Fruit fly (Drosophila melanogaster) whole organism, embryonic: ENCODE measurements around the gene CG10477.
A peak's percentile ranks its signal among the peaks of the same experiment; 100 is the strongest.

ENCODE experiments used
- Atf-2 ChIP-seq: fragments of 200-800 bp; sonication (Bioruptor generic); optimal IDR thresholded peaks from 2 replicates; lab custom pipeline; 2016; ENCODE audit warnings: missing biosample characterization, missing genetic modification characterization
- Bteb2 ChIP-seq: fragments of 200-800 bp; sonication (Bioruptor generic); optimal IDR thresholded peaks from 2 replicates; lab custom pipeline; 2016; ENCODE audit warnings: missing biosample characterization, missing genetic modification characterization
- CG10321 ChIP-seq: fragments of 200-800 bp; sonication (Bioruptor generic); IDR thresholded peaks from 2 replicates; pipeline ENCODE4 v1.3.6; 2022; ENCODE audit warnings: missing biosample characterization, missing genetic modification characterization
- CG10462 ChIP-seq: fragments of 200-800 bp; sonication (Bioruptor generic); optimal IDR thresholded peaks from 2 replicates; lab custom pipeline; 2016; ENCODE audit warnings: missing biosample characterization, missing genetic modification characterization
- CG10654 ChIP-seq: fragments of 200-800 bp; sonication (Bioruptor generic); optimal IDR thresholded peaks from 2 replicates; lab custom pipeline; 2016; ENCODE audit warnings: missing biosample characterization, missing genetic modification characterization
- CG11247 ChIP-seq: fragments of 200-800 bp; sonication (Bioruptor generic); IDR thresholded peaks from 2 replicates; pipeline ENCODE4 v1.3.6; 2022; ENCODE audit warnings: missing biosample characterization, missing genetic modification characterization
- CG11398 ChIP-seq: fragments of 200-800 bp; sonication (Bioruptor generic); optimal IDR thresholded peaks from 2 replicates; lab custom pipeline; 2016; ENCODE audit warnings: missing biosample characterization, missing genetic modification characterization
- CG11456 ChIP-seq: fragments of 200-800 bp; sonication (Bioruptor generic); IDR thresholded peaks from 3 replicates; pipeline ENCODE4 v1.3.6; 2022; ENCODE audit warnings: missing biosample characterization, missing genetic modification characterization
- CG11723 ChIP-seq: fragments of 200-800 bp; sonication (Bioruptor generic); optimal IDR thresholded peaks from 2 replicates; lab custom pipeline; 2017; ENCODE audit warnings: missing biosample characterization, mild to moderate bottlenecking, missing genetic modification characterization
- CG12942 ChIP-seq: fragments of 200-800 bp; sonication (Bioruptor generic); optimal IDR thresholded peaks from 3 replicates; lab custom pipeline; 2016; ENCODE audit warnings: missing biosample characterization, missing genetic modification characterization
- CG13894 ChIP-seq: fragments of 200-800 bp; sonication (Bioruptor generic); optimal IDR thresholded peaks from 3 replicates; lab custom pipeline; 2018; ENCODE audit warnings: missing biosample characterization, mild to moderate bottlenecking, missing genetic modification characterization, moderate library complexity
- CG15479 ChIP-seq: fragments of 200-800 bp; sonication (Bioruptor generic); optimal IDR thresholded peaks from 3 replicates; lab custom pipeline; 2019; ENCODE audit warnings: missing biosample characterization, mild to moderate bottlenecking, missing genetic modification characterization, moderate library complexity
- CG16863 ChIP-seq: fragments of 200-800 bp; sonication (Bioruptor generic); optimal IDR thresholded peaks from 3 replicates; lab custom pipeline; 2016; ENCODE audit warnings: missing biosample characterization, missing genetic modification characterization
- CG2129 ChIP-seq: fragments of 200-800 bp; sonication (Bioruptor generic); IDR thresholded peaks from 2 replicates; pipeline ENCODE4 v1.3.6; 2022; ENCODE audit warnings: missing biosample characterization, missing genetic modification characterization; ENCODE audit not compliant: partially characterized antibody
- CG2875 ChIP-seq: fragments of 200-800 bp; sonication (Bioruptor generic); optimal IDR thresholded peaks from 2 replicates; lab custom pipeline; 2017; ENCODE audit warnings: missing biosample characterization, mild to moderate bottlenecking, missing genetic modification characterization, missing genetic modification reagents
- CG31365 ChIP-seq: fragments of 200-800 bp; sonication (Bioruptor generic); optimal IDR thresholded peaks from 2 replicates; lab custom pipeline; 2018; ENCODE audit warnings: missing biosample characterization, mild to moderate bottlenecking, missing genetic modification characterization
- CG32532 ChIP-seq: fragments of 200-800 bp; sonication (Bioruptor generic); IDR thresholded peaks from 2 replicates; pipeline ENCODE4 v1.3.6; 2022; ENCODE audit warnings: missing biosample characterization, missing genetic modification characterization
- CG3407 ChIP-seq: fragments of 200-800 bp; sonication (Bioruptor generic); optimal IDR thresholded peaks from 2 replicates; lab custom pipeline; 2018; ENCODE audit warnings: missing biosample characterization, mild to moderate bottlenecking, missing genetic modification characterization
- CG4820 ChIP-seq: fragments of 200-800 bp; sonication (Bioruptor generic); optimal IDR thresholded peaks from 3 replicates; lab custom pipeline; 2016; ENCODE audit warnings: missing biosample characterization, missing genetic modification characterization
- CG6791 ChIP-seq: fragments of 200-800 bp; sonication (Bioruptor generic); IDR thresholded peaks from 3 replicates; pipeline ENCODE4 v1.3.6; 2022; ENCODE audit warnings: missing biosample characterization, missing genetic modification characterization; ENCODE audit not compliant: partially characterized antibody
- CG7372 ChIP-seq: fragments of 200-800 bp; sonication (Bioruptor generic); IDR thresholded peaks from 2 replicates; pipeline ENCODE4 v1.3.6; 2022; ENCODE audit warnings: missing biosample characterization, missing genetic modification characterization
- CG8290 ChIP-seq, 3 experiments: fragments of 200-800 bp; sonication (Bioruptor generic); optimal IDR thresholded peaks; 2 replicates each; lab custom pipeline; 2016 to 2019; ENCODE audit warnings: missing biosample characterization in 3 of 3, missing genetic modification characterization in 3 of 3, mild to moderate bottlenecking in 2 of 3, moderate library complexity in 1 of 3
- CG9727 ChIP-seq: fragments of 200-800 bp; sonication (Bioruptor generic); optimal IDR thresholded peaks from 3 replicates; lab custom pipeline; 2017; ENCODE audit warnings: missing biosample characterization, mild to moderate bottlenecking, missing genetic modification characterization
- CG9797 ChIP-seq: fragments of 200-800 bp; sonication (Bioruptor generic); optimal IDR thresholded peaks from 3 replicates; lab custom pipeline; 2018; ENCODE audit warnings: missing biosample characterization, mild to moderate bottlenecking, missing genetic modification characterization
- CoRest ChIP-seq: fragments of 200-800 bp; sonication (Bioruptor generic); optimal IDR thresholded peaks from 3 replicates; lab custom pipeline; 2018; ENCODE audit warnings: missing biosample characterization, mild to moderate bottlenecking, missing genetic modification characterization, moderate library complexity
- E2f1 ChIP-seq: fragments of 200-800 bp; sonication (Bioruptor generic); IDR thresholded peaks from 2 replicates; pipeline ENCODE4 v1.3.6; 2022; ENCODE audit warnings: missing biosample characterization, missing genetic modification characterization
- Elba2 ChIP-seq: fragments of 200-800 bp; sonication (Bioruptor generic); optimal IDR thresholded peaks from 3 replicates; lab custom pipeline; 2016; ENCODE audit warnings: missing biosample characterization, missing genetic modification characterization
- Ets65A ChIP-seq: fragments of 200-800 bp; sonication (Bioruptor generic); peaks from one replicate; lab custom pipeline; 2016; ENCODE audit warnings: missing biosample characterization, missing genetic modification characterization
- H2.0 ChIP-seq: fragments of 200-800 bp; sonication (Bioruptor generic); IDR thresholded peaks from 2 replicates; pipeline ENCODE4 v1.3.6; 2022; ENCODE audit warnings: missing biosample characterization, missing genetic modification characterization
- HLH4C ChIP-seq: fragments of 200-800 bp; sonication (Bioruptor generic); IDR thresholded peaks from 3 replicates; pipeline ENCODE4 v1.3.6; 2022; ENCODE audit warnings: missing biosample characterization, missing genetic modification characterization; ENCODE audit not compliant: partially characterized antibody
- Meics ChIP-seq: fragments of 200-800 bp; sonication (Bioruptor generic); optimal IDR thresholded peaks from 2 replicates; lab custom pipeline; 2017; ENCODE audit warnings: missing biosample characterization, mild to moderate bottlenecking, missing genetic modification characterization
- Myb ChIP-seq: fragments of 200-800 bp; sonication (Bioruptor generic); optimal IDR thresholded peaks from 2 replicates; lab custom pipeline; 2016; ENCODE audit warnings: missing biosample characterization, missing genetic modification characterization
- Nf-YA ChIP-seq: fragments of 200-800 bp; sonication (Bioruptor generic); IDR thresholded peaks from 2 replicates; pipeline ENCODE4 v1.3.6; 2022; ENCODE audit warnings: missing biosample characterization, missing genetic modification characterization
- Oaz ChIP-seq: fragments of 200-800 bp; sonication (Bioruptor generic); IDR thresholded peaks from 2 replicates; pipeline ENCODE4 v1.3.6; 2022; ENCODE audit warnings: missing biosample characterization, missing genetic modification characterization
- br ChIP-seq: fragments of >200 bp; optimal IDR thresholded peaks from 2 replicates; lab custom pipeline; 2017
- cato ChIP-seq: fragments of 200-800 bp; sonication (Bioruptor generic); optimal IDR thresholded peaks from 2 replicates; lab custom pipeline; 2016; ENCODE audit warnings: missing biosample characterization, missing genetic modification characterization, borderline replicate concordance
- crp ChIP-seq, 2 experiments: fragments of 200-800 bp; sonication (Bioruptor generic); optimal IDR thresholded peaks; 2 replicates in 1 of 2; 3 replicates in 1 of 2; lab custom pipeline; 2017; ENCODE audit warnings: missing biosample characterization in 2 of 2, missing genetic modification characterization in 2 of 2, mild to moderate bottlenecking in 1 of 2, moderate library complexity in 1 of 2
- dati ChIP-seq: fragments of 200-800 bp; sonication (Bioruptor generic); IDR thresholded peaks from 2 replicates; pipeline ENCODE4 v1.3.6; 2022; ENCODE audit warnings: missing biosample characterization, missing genetic modification characterization
- disco-r ChIP-seq: fragments of 200-800 bp; sonication (Bioruptor generic); optimal IDR thresholded peaks from 2 replicates; lab custom pipeline; 2016; ENCODE audit warnings: missing biosample characterization, missing genetic modification characterization
- dpn ChIP-seq, 2 experiments: fragments of 200-800 bp; sonication (Bioruptor generic); optimal IDR thresholded peaks; 3 replicates each; lab custom pipeline; 2016; ENCODE audit warnings: missing biosample characterization in 2 of 2, missing genetic modification characterization in 2 of 2
- ewg ChIP-seq: fragments of 200-800 bp; sonication (Bioruptor generic); optimal IDR thresholded peaks from 3 replicates; lab custom pipeline; 2017; ENCODE audit warnings: mild to moderate bottlenecking, missing biosample characterization, missing genetic modification reagents, missing genetic modification characterization
- fd64A ChIP-seq: fragments of 200-800 bp; sonication (Bioruptor generic); optimal IDR thresholded peaks from 3 replicates; lab custom pipeline; 2018; ENCODE audit warnings: missing biosample characterization, mild to moderate bottlenecking, missing genetic modification characterization
- maf-S ChIP-seq: fragments of 200-800 bp; sonication (Bioruptor generic); optimal IDR thresholded peaks from 2 replicates; lab custom pipeline; 2016; ENCODE audit warnings: missing biosample characterization, missing genetic modification characterization
- pros ChIP-seq: fragments of 200-800 bp; sonication (Bioruptor generic); optimal IDR thresholded peaks from 3 replicates; lab custom pipeline; 2019; ENCODE audit warnings: missing biosample characterization, mild to moderate bottlenecking, missing genetic modification characterization, moderate library complexity
- pum ChIP-seq: fragments of 200-800 bp; sonication (Bioruptor generic); optimal IDR thresholded peaks from 2 replicates; lab custom pipeline; 2016; ENCODE audit warnings: missing biosample characterization, missing genetic modification characterization
- repo ChIP-seq: fragments of 200-800 bp; sonication (Bioruptor generic); optimal IDR thresholded peaks from 2 replicates; lab custom pipeline; 2016; ENCODE audit warnings: missing biosample characterization, missing genetic modification characterization
- row ChIP-seq: fragments of 200-800 bp; sonication (Bioruptor generic); IDR thresholded peaks from 3 replicates; pipeline ENCODE4 v1.3.6; 2022; ENCODE audit warnings: missing biosample characterization, missing genetic modification characterization
- tio ChIP-seq: fragments of 200-800 bp; sonication (Bioruptor generic); optimal IDR thresholded peaks from 2 replicates; lab custom pipeline; 2017; ENCODE audit warnings: missing biosample characterization, missing genetic modification characterization, inconsistent platforms
- toy ChIP-seq: fragments of 200-800 bp; sonication (Bioruptor generic); IDR thresholded peaks from 2 replicates; pipeline ENCODE4 v1.3.6; 2022; ENCODE audit warnings: missing biosample characterization, missing genetic modification characterization
- unpg ChIP-seq: fragments of 200-800 bp; sonication (Bioruptor generic); optimal IDR thresholded peaks from 3 replicates; lab custom pipeline; 2018; ENCODE audit warnings: missing biosample characterization, mild to moderate bottlenecking, missing genetic modification characterization, moderate library complexity

The CG10477 gene

DNA sequence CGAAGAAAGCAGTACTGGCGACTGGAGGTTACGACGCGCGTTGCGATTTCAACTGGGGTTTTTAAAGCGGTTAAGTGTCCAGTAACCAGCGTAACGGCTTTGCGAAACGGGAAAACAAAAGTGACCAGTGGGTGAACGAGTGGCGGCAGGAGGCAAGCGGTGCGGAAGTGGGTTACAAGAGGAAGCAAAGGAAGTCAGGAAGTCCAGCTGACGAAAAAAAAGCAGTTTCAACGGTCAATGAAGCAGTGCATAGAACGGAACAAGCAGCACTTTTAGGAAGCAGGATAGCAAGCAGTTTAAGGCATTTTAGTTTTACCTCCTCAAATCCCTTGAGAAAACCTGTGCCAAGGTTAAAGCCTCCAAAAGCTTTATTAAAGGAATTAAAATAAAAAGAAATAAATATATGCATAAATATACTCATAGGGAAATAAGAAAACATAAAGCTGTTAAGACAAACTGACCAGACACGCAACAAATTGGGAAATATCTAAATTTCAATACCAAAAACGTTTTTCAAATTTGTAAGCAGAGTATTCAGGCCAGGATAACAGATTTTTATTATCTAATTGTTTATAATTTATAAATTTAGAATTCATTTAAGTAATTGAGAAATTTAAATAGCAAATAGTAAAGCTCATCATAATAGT lies 24.8 kb upstream of the CG10477 start, which contains the start of gene CG6592 (continued):
- TF ChIP-seq ewg (GFP tag; lab: Kevin White, UChicago) = peak; percentile 87
- TF ChIP-seq dati (GFP tag; lab: Robert Waterston, UW) = 0 out of 2 replicates have a peak, but pooled peaks have one; percentile 34
- TF ChIP-seq dpn (GFP tag; optimal IDR thresholded peaks at IDR 0.05; lab: Kevin White, UChicago) = peak in 1 of 2 experiments; percentile 61
- TF ChIP-seq CG6791 (GFP tag; lab: Robert Waterston, UW) = no peak
- no peak for TF ChIP-seq repo (GFP tag; lab: Kevin White, UChicago)
- TF ChIP-seq CG11723 (GFP tag; lab: Kevin White, UChicago) = peak; percentile 11
- TF ChIP-seq br = no peak
- TF ChIP-seq CoRest (tag; lab: Kevin White, UChicago) = peak; percentile 58
- TF ChIP-seq toy (GFP tag; lab: Robert Waterston, UW) = no peak
- no peak for TF ChIP-seq Bteb2 (GFP tag; lab: Kevin White, UChicago)
- no peak for TF ChIP-seq CG32532
- TF ChIP-seq CG10321 (GFP tag; lab: Robert Waterston, UW) = no peak
- TF ChIP-seq CG11398 (GFP tag; lab: Kevin White, UChicago) = peak; percentile 24
- TF ChIP-seq Myb (GFP tag; lab: Kevin White, UChicago) = peak; percentile 63
- no peak for TF ChIP-seq maf-S (GFP tag; lab: Kevin White, UChicago)
- peak; percentile 65 for TF ChIP-seq Elba2
- peak; percentile 4 for TF ChIP-seq disco-r (GFP tag; lab: Kevin White, UChicago)
- TF ChIP-seq CG3407 (GFP tag; lab: Kevin White, UChicago) = peak; percentile 10
- TF ChIP-seq CG11247 (GFP tag; lab: Robert Waterston, UW) = no peak
- no peak for TF ChIP-seq CG2129 (GFP tag; lab: Robert Waterston, UW)
- TF ChIP-seq CG8290 (GFP tag; optimal IDR thresholded peaks at IDR 0.05; lab: Kevin White, UChicago) = peak; percentile 81
- TF ChIP-seq CG8290 (tag; optimal IDR thresholded peaks at IDR 0.05; lab: Kevin White, UChicago) = peak; percentile 60 to 84
- no peak for TF ChIP-seq cato (GFP tag; lab: Kevin White, UChicago)
- TF ChIP-seq Meics (GFP tag; lab: Kevin White, UChicago) = no peak
- TF ChIP-seq Nf-YA (GFP tag; lab: Robert Waterston, UW) = no peak
- peak; percentile 32; the same call in 1 of the 2 replicates for TF ChIP-seq H2.0 (GFP tag; lab: Robert Waterston, UW)
- no peak for TF ChIP-seq HLH4C
- no peak for TF ChIP-seq CG10462 (GFP tag; lab: Kevin White, UChicago)
- no peak for TF ChIP-seq pros (GFP tag; lab: Kevin White, UChicago)
- TF ChIP-seq tio (GFP tag; lab: Kevin White, UChicago) = no peak
- peak; percentile 98 for TF ChIP-seq Ets65A (GFP tag; lab: Kevin White, UChicago)
- peak; percentile 24 for TF ChIP-seq CG16863 (GFP tag; lab: Kevin White, UChicago)
- peak; percentile 19 for TF ChIP-seq CG2875 (GFP tag; lab: Kevin White, UChicago)
- TF ChIP-seq CG12942 (GFP tag; lab: Kevin White, UChicago) = peak; percentile 14
- TF ChIP-seq CG7372 = no peak
- TF ChIP-seq Atf-2 (GFP tag; lab: Kevin White, UChicago) = peak; percentile 32
- peak; percentile 80 for TF ChIP-seq CG9727 (GFP tag; lab: Kevin White, UChicago)
- no peak for TF ChIP-seq pum (GFP tag; lab: Kevin White, UChicago)
- TF ChIP-seq CG31365 (tag; lab: Kevin White, UChicago) = peak; percentile 97
- no peak for TF ChIP-seq fd64A (GFP tag; lab: Kevin White, UChicago)
- no peak for TF ChIP-seq Oaz (GFP tag; lab: Robert Waterston, UW)
- peak; percentile 18 for TF ChIP-seq unpg
- TF ChIP-seq CG4820 (GFP tag; lab: Kevin White, UChicago) = peak; percentile 16
- TF ChIP-seq CG13894 (tag; lab: Kevin White, UChicago) = no peak
- peak; percentile 25 for TF ChIP-seq CG15479 (GFP tag; lab: Kevin White, UChicago)
- no peak; the same call in 1 of the 2 replicates for TF ChIP-seq E2f1 (GFP tag; lab: Robert Waterston, UW)
- peak; percentile 69; the same call in 1 of the 3 replicates for TF ChIP-seq CG11456 (GFP tag; lab: Robert Waterston, UW)
- TF ChIP-seq CG9797 = no peak
- peak in 1 of 2 experiments; percentile 57 for TF ChIP-seq crp (GFP tag; optimal IDR thresholded peaks at IDR 0.05; lab: Kevin White, UChicago)
- no peak for TF ChIP-seq CG10654 (GFP tag; lab: Kevin White, UChicago)
- no peak for TF ChIP-seq row (GFP tag; lab: Robert Waterston, UW)
